Worm (Caenorhabditis elegans) whole organism, late embryonic: ENCODE measurements around the gene ZK673.4.

Experiments used
- dmd-4 ChIP-seq: sonication (generic microtip); optimal IDR thresholded peaks from 2 replicates; lab custom pipeline; 2016; ENCODE audit warnings: borderline replicate concordance, missing genetic modification characterization, missing compliant biosample characterization
- hlh-15 ChIP-seq: sonication (generic microtip); optimal IDR thresholded peaks from 2 replicates; lab custom pipeline; 2016; ENCODE audit warnings: missing genetic modification characterization, missing compliant biosample characterization
- tbx-2 ChIP-seq: sonication (generic microtip); optimal IDR thresholded peaks from 2 replicates; lab custom pipeline; 2016; ENCODE audit warnings: missing genetic modification characterization, missing compliant biosample characterization

DNA sequence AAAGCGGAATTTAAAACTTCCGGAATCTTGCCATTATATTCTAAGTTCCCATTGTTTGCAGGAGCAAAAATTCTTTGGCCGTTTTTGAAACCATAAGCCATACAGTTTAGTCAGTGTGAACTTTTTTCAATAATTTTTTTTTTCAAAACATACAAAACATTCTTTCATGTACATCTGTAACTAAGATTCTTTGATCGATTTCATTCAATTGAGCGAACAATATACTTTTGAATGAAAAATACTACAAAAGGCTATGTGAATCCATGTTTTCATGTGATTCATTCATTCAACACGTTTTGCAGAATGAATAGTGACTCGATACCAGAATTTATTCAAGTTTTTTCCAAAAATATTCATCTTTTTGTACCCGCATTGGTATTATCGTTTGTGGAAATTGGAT is 34.0 kb downstream of the ZK673.4 start, which contains the start of gene ZK666.15:
- TF ChIP-seq tbx-2 (tag; lab: Kevin White, UChicago) (no peak), dmd-4 (tag; lab: Kevin White, UChicago) (no peak), hlh-15 (no peak)
